Worm (Caenorhabditis elegans): ENCODE data around the gene rhgf-2.

Gene rhgf-2

ce11 chrII:4146039-4146438 lies 45.5 kb downstream of the rhgf-2 start, which contains the start of gene F56D3.1:
F56D3.1 (plus strand) TSS chrII:4146339.
- TF ChIP-seq nhr-43 (tag; optimal IDR thresholded peaks at IDR 0.05; ENCODE audit: poor library complexity, severe bottlenecking) (no peak), fkh-2 (tag; optimal IDR thresholded peaks at IDR 0.05) (no peak), nhr-28 (tag; optimal IDR thresholded peaks at IDR 0.05) (no peak), daf-12 (tag; optimal IDR thresholded peaks at IDR 0.05) (no peak), hmg-11 (tag; optimal IDR thresholded peaks at IDR 0.05) (no peak), ZK546.5 (tag; optimal IDR thresholded peaks at IDR 0.05) (no peak), fkh-10 (GFP tag; optimal IDR thresholded peaks at IDR 0.05) (no peak), elt-2 (tag; optimal IDR thresholded peaks at IDR 0.05) (no peak), elt-1 (tag; optimal IDR thresholded peaks at IDR 0.05) (no peak), lin-15B (tag; optimal IDR thresholded peaks at IDR 0.05) (no peak), nhr-11 (tag; optimal IDR thresholded peaks at IDR 0.05) (no peak), elt-3 (tag; optimal IDR thresholded peaks at IDR 0.05) (no peak), ama-1 (optimal IDR thresholded peaks at IDR 0.05) (no peak), nhr-25 (tag; optimal IDR thresholded peaks at IDR 0.05) (no peak), egl-5 (tag; optimal IDR thresholded peaks at IDR 0.05) (no peak)

- TF ChIP-seq nhr-43 (tag; optimal IDR thresholded peaks at IDR 0.05; ENCODE audit: poor library complexity, severe bottlenecking) (peak; percentile 6), egl-5 (tag; optimal IDR thresholded peaks at IDR 0.05) (no peak)
These were observed 49.6 kb downstream of the rhgf-2 start for ce11 chrII:4150211-4150610.

ce11 chrII:4151499-4152132 lies 51.0 kb downstream of the rhgf-2 start:
- TF ChIP-seq ama-1 (optimal IDR thresholded peaks at IDR 0.05), result no peak
- peak; percentile 67 for TF ChIP-seq nfya-1 (tag; optimal IDR thresholded peaks at IDR 0.05; ENCODE audit: insufficient read depth)
- no peak for TF ChIP-seq nhr-28 (tag; optimal IDR thresholded peaks at IDR 0.05)
- no peak for TF ChIP-seq ceh-82 (tag; optimal IDR thresholded peaks at IDR 0.05)
- TF ChIP-seq tbx-2 (tag; optimal IDR thresholded peaks at IDR 0.05), result no peak
- TF ChIP-seq zag-1 (tag; optimal IDR thresholded peaks at IDR 0.05), result no peak
- TF ChIP-seq fkh-10 (GFP tag; optimal IDR thresholded peaks at IDR 0.05), result no peak
- TF ChIP-seq nhr-23 (tag; optimal IDR thresholded peaks at IDR 0.05), result peak; percentile 59
- peak; percentile 94 for TF ChIP-seq nhr-25 (tag; optimal IDR thresholded peaks at IDR 0.05)
- TF ChIP-seq aly-2 (tag; optimal IDR thresholded peaks at IDR 0.05), result no peak
- TF ChIP-seq elt-1 (tag; optimal IDR thresholded peaks at IDR 0.05), result peak; percentile 46
- no peak for TF ChIP-seq unc-62 (GFP tag; optimal IDR thresholded peaks at IDR 0.05)
- no peak for TF ChIP-seq hmg-11 (tag; optimal IDR thresholded peaks at IDR 0.05)
- TF ChIP-seq sea-2 (GFP tag; optimal IDR thresholded peaks at IDR 0.05), result no peak
- TF ChIP-seq ceh-9 (tag; optimal IDR thresholded peaks at IDR 0.05), result no peak
- no peak for TF ChIP-seq nhr-12 (tag; optimal IDR thresholded peaks at IDR 0.05)
- no peak for TF ChIP-seq pha-4 (tag; optimal IDR thresholded peaks at IDR 0.05)
- TF ChIP-seq ZK546.5 (tag; optimal IDR thresholded peaks at IDR 0.05), result no peak
- TF ChIP-seq egl-27 (tag; optimal IDR thresholded peaks at IDR 0.05), result no peak
- TF ChIP-seq lin-15B (tag; optimal IDR thresholded peaks at IDR 0.05), result no peak
- no peak for TF ChIP-seq R02D3.7 (tag; optimal IDR thresholded peaks at IDR 0.05)
- no peak for TF ChIP-seq unc-39 (tag; optimal IDR thresholded peaks at IDR 0.05)

ce11 chrII:4152864-4153263 lies 52.3 kb downstream of the rhgf-2 start:
- TF ChIP-seq jun-1 (tag; optimal IDR thresholded peaks at IDR 0.05) (no peak), lin-15B (tag; optimal IDR thresholded peaks at IDR 0.05) (no peak), nhr-11 (tag; optimal IDR thresholded peaks at IDR 0.05) (no peak), aly-2 (tag; optimal IDR thresholded peaks at IDR 0.05) (no peak), tbx-2 (tag; optimal IDR thresholded peaks at IDR 0.05) (no peak), zag-1 (tag; optimal IDR thresholded peaks at IDR 0.05) (no peak), ZK546.5 (tag; optimal IDR thresholded peaks at IDR 0.05) (no peak), nhr-23 (tag; optimal IDR thresholded peaks at IDR 0.05) (no peak), unc-62 (GFP tag; optimal IDR thresholded peaks at IDR 0.05) (no peak), nhr-28 (tag; optimal IDR thresholded peaks at IDR 0.05) (no peak)

ce11 chrII:4155112-4155823 lies 54.7 kb downstream of the rhgf-2 start, which contains the start of gene R03H10.2:
R03H10.2 (plus strand) TSS chrII:4155773.
- TF ChIP-seq fos-1 (tag; optimal IDR thresholded peaks at IDR 0.05) (no peak), mml-1 (tag; optimal IDR thresholded peaks at IDR 0.05) (no peak), nhr-77 (tag; optimal IDR thresholded peaks at IDR 0.05) (no peak), nhr-11 (tag; optimal IDR thresholded peaks at IDR 0.05) (no peak), pha-4 (tag; optimal IDR thresholded peaks at IDR 0.05) (no peak), nfya-1 (tag; optimal IDR thresholded peaks at IDR 0.05; ENCODE audit: insufficient read depth) (no peak)
